Fruit fly (Drosophila melanogaster) whole organism, larva: ENCODE measurements around the gene Corp.

Experiments used
- noc ChIP-seq: fragments of 200-800 bp; sonication (Bioruptor generic); optimal IDR thresholded peaks from 3 replicates; lab custom pipeline; 2019; ENCODE audit warnings: missing biosample characterization, mild to moderate bottlenecking, missing genetic modification characterization, moderate library complexity

Gene Corp

DNA sequence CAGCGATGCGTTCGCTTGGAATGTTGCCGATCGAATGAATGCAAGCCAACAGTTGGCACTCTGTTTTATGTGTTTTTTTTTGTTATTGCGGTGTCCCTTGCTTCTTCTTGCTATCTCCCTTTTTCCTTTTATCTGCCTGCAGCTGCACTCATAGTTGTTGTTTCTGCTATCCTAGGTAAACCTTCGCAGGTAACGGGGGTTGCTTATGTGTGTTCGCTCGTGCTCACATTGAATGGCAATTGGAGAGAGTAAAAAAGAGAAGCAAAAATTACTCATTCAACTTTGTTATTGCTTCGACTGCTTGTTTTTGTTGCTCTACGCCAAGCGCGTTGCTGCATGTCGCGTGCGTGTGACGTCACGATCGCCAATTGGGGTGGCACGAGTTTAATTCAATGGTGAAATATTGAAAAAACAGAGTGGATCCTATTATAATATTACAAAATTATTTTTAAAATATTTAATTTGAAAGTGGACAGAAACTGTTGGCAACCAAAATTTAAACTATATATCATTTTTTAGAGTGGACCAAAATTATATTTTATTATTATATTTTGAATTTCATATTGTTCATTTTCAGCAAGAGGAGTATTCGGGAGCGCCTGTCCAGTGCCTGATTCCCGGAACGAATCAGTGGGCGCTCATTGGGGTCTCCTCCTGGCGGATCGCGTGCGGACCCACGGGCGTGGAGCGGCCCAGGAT, at the start of gene Corp:
Gene Corp (minus strand): TSS at position 47 of the 699 bp plus-strand sequence.
- no peak for TF ChIP-seq noc

DNA sequence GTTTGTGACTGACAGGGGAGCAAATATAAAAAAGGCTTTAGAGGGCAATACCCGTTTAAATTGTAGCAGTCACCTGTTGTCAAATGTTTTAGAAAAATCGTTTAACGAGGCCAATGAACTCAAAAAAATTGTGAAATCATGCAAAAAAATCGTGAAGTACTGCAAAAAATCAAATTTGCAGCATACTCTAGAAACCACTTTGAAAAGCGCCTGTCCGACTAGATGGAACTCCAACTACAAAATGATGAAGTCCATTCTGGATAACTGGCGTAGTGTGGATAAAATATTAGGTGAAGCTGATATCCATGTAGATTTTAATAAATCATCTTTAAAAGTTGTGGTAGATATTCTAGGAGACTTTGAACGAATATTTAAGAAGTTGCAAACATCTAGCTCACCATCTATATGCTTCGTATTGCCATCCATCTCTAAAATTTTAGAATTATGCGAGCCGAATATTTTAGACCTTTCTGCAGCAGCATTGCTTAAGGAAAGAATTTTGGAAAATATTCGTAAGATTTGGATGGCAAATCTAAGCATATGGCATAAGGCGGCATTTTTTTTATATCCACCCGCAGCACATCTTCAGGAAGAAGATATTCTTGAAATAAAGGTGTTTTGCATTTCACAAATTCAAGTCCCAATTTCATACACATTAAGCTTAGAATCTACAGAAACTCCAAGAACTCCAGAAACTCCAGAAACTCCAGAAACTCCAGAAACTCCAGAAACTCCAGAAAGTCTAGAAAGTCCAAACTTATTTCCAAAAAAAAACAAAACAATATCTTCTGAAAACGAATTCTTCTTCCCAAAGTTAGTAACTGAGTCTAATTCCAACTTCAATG, 23.5 kb upstream of the Corp start:
- TF ChIP-seq noc: no peak

DNA sequence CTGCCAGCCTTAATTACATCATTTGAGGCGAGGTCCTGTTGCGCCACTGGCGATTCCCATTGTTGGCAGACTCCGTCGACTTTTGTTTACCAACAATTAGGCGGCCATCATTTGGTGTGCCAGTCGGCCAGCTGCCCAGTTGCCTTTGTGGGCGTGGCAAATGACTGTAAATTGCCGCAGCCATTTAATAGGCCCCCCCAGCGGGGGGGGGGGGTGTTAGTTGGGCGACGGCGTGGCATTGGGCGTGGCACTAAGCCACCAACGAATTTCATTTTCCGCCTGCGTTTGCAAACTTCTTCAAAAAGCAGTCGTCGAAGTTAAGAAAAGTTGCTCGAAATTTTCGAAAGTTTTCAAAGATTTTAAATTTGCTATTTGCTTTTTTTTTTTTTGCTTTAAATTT, 15.7 kb upstream of the Corp start:
- TF ChIP-seq noc: no peak

DNA sequence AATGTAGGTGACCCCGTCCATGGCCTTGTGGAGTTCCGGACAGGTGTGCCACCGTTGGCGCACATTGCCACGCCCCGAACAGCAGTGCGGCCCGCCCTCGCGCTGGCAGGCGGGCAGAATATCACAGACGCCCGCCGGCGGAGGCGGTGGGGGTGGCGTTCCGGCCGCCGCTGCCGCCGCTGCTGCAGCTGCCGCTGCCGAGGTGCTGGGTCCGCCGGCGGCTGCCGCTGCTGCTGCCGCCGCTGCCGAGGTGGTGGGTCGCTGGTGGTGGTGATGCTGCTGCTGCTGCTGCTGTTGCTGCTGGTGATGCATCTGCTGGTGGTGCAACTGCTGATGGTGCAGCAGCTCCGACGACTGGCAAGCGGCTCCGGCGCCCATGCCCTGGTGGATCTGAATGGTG, 13.8 kb upstream of the Corp start:
- no peak for TF ChIP-seq noc

DNA sequence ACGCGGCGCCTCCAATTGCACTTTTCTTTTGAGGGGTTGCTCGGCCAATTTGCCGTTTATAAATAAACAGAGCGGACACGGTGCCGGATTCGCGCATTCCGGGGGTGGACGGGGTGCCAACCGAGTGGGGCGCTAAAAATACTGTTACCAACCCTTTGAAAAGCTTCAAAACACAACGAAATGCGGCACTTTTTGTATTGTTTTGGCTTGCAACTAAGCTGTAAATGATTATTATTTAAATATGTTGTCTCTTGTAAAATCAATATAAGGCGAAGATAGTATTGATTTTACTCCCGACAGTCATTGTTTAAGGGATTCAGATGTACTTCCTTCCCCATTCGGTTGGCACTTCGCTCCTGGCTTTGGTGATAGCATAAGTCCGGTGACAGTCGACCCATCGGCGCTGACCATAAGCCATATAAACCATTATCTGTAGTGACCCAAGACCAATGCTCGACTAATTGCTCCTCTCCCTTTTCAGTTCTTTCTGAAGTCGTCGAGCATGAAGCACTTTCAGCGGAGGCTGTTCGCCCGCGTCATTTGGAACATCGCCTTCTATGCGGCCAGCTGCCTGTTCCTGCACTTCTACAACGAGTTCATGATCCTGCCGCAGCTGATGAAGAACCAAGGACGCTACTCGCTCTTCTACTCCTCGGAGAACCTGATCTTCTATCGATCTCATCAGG, 2.7 kb upstream of the Corp start, which contains the start of gene CG15343:
Gene CG15343 (minus strand): TSS at position 8 of the 686 bp plus-strand sequence.
- TF ChIP-seq noc: peak; percentile 12

DNA sequence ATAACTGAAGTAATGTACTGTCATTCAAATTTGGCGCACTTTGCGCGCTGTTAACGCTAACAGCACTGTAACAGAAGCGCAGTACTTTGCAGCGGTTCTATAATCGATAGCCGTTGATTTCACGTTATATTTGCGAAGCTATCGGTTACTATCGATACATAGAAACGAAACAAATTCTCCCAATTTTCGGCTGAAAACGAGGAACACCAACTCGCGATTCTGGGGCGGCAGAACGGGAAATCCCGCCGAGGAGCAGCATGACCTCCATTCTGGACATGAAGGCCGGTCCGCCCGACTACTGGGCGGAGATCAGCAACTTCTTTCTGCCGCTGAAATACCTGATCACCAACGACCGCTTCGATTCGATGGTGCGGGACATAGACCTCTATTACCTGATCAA, 2.1 kb upstream of the Corp start, which contains the start of gene CG1636:
Gene CG1636 (plus strand): TSS at position 122 of the 400 bp plus-strand sequence.
- TF ChIP-seq noc: no peak

DNA sequence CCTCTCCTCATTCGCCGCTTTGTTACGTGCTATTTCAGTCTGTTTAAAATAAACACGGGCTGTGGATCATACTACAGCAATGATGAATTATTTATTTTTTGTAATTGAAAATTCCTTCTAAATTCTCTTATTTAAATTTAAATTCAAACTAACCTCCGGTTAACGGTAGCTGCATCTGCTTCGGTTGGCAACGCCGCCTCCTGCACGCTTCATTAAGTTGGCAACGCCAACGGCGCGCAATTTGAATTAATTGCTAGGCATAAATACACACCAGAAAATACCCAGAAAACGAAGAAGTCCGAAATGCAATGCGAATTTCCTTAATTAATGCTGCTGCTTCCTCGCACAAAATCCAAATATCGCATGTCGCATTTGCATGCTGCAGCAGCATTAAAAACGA, 5.9 kb downstream of the Corp start:
- TF ChIP-seq noc: no peak

DNA sequence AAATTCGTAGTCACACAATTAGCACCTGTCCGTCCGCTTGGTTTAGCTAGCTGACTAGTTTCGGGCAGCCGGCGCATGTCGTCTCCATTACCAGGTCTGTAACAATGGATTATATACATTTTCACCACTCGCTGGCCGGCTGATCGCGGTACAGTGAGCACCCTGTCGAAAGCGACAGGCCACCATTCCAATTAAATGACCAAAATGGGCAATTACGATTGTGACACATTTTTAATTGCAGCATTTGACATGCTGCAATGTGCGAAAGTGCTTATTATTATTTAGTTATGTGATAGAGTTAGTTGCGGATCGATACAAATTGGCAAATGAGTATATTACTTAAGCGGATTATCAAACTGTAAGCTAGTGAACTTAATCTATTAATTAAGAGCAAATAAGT, 8.0 kb downstream of the Corp start:
- peak; percentile 29 for TF ChIP-seq noc

DNA sequence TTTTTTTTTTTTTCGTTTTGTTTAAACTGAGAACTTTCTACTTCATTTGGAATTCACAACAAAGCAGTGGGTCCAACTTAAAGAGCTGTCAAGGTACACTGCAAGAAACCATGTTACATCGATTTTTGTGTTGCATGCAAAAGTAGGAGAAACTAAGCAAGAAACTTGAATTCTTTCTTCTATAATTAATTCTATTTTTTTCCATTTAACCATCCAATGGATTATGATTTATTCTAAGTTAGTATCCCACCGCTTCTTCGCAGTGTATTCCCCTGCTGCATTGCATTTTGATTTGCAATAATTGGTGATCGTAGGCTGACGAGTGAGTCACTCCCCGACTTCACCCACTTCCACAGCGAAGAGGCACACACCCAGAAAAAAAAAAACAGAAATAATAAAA, 11.3 kb downstream of the Corp start:
- TF ChIP-seq noc: peak; percentile 10

DNA sequence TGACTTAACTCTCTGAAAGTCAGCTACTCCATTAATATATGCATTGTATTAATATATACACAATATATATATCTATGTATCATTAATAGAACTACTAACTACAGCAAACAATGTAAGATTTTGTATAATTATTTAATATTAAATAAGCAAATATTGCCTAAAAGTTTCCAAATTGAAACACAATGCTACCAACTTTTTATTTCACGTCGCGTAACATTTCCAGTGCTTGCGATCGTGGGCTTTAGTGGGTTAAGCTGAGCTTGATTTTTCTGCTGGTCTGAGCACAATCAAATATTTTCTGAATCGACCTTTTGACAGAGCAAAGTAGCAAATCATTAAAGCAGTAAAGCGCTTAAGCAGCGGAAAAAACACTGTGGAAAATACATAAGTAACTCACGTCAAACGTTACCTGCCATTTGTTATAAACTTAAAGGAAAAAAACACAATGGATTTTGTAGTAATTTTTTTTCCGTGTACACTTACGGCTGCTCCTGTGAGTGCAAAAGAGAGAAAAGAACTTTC, 12.9 kb downstream of the Corp start:
- TF ChIP-seq noc: no peak

DNA sequence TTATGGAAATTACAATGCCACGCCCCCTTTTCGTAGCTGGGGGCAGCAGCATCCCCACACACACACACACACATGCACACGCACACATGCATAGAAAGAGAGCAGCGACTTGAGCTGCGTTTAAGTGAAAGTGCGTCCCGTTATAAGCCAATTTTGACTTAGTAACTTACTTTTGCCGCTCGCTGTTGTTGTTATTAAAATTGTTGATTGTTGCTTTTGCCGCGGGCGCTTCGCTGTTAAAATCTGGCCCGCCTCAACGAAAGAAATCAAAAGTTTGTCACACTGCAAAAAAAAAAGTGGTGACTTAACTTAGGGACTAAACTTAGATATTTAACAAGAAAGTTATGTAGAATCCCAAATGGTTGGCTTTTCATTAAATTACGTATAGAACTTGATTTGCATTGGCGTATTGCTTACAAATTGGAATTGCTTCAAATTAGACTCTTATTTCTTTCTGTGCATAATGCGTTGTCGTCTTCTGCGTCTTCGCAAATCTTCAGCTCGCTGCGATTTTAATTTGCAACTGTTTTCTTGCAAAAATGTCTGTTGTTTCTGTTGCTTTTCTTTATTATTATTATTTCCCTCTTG, 16.4 kb downstream of the Corp start:
- no peak for TF ChIP-seq noc

DNA sequence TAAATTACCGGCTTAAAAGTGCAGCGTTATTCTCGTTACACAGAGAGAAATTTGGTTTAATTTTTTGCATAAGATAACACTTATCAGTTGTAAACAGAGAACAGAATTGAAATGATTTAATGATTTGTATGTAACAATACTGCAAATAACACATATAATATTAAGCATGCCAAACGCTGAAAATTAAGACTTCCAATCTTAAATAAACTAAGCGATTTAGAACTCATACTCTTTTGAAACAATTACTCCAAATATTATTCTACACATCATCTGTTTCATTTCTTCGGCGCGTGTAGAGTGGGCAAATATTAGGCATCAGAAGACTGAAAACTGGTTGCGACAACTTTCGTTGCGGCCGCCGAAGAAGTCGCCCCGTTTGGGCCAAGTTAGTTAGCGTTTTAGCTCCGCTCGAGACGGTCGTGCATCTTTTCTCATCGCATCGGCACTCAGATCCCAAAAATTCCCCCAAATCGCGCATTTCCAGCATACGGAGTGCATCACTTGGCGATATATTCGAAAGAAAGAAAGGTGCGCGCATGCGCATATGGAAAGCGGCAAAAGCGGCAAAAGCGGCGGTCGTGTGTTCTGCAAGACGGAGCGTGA, 18.8 kb downstream of the Corp start, which contains the start of gene CG1632:
Gene CG1632 (plus strand): TSS at position 387 of the 603 bp plus-strand sequence.
- TF ChIP-seq noc: no peak

DNA sequence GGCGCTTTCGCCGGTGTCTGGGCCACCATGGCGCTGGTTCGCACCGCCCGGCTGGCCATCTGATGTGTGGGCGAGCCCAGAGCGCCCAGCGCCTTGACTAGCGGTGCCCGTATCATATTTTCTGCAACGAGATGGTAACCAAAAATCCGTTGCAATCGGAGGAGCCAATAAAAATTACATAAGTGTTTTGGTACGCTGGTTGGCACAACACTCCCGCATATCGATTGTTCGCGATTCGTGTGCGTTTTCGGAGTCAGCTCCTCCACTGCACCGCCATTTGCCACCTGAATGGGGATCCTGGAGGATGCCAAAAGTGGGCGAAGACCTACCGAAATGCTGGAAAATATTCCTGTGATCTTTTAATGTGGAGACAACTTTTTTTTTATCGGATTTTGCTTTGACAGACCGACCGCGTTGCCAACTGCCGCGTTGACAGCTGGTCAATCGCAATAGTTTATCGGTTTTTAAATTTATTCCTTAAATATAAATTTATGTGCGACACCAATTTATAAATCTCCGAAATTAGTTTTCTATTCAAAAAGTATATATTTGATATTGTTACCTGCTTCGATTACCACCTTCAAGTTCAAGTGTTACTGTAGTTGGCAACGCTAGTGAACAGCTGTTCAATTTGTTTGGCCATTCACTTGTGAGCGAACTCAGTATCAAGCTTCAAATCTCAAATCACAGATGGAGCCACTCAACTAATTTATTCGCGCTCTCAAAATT, 19.8 kb downstream of the Corp start, which contains the start of gene ND-75:
Gene ND-75 (minus strand): TSS at position 420 of the 729 bp plus-strand sequence.
- TF ChIP-seq noc: no peak

DNA sequence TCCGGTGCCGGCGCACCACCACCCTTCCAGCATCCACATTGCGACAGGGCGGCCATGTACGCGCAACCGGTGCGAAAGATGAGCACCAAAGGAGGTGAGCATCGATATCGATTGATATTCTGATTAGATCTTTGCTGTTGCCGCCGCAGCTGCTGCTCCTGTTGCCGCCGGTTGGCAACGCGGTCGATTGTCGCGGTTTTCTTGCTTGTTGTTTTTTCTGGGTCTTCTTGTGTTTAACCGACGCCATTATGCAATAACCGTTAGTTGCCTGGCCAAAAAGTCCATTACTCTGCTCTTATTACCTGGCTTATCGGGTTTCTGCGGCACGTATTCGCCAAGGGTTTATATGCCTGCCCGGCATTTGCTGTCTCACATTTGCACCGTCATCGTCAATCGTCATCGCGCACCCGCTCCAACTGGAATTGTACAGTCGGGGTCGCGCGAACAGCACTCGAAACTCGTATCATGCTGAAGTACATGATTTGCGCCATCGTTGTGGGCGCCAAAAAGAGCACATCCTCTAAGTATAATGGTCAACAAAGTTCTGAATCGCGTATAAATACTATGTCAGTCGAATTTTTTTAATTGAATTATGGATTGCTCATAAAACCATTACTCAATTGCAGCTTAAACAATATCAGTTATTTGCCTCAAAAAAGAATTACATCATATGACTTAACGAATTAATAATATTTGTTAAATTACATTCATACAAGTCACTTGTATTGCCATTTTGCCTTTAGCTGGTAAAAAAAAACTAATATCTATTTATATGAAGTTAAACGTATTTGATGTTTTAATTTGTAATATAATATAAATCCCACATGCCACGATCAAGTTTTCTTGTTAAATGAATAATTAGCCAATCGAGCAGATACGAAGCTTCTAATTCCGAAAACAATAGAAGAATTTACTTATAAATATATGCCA, 27.0 kb downstream of the Corp start, which contains the start of gene sni:
Gene sni (minus strand): TSS at position 51 of the 930 bp plus-strand sequence.
- peak; percentile 43 for TF ChIP-seq noc
